Fruit fly (Drosophila melanogaster): ENCODE results near the gene RasGAP1.

Gene RasGAP1

DNA sequence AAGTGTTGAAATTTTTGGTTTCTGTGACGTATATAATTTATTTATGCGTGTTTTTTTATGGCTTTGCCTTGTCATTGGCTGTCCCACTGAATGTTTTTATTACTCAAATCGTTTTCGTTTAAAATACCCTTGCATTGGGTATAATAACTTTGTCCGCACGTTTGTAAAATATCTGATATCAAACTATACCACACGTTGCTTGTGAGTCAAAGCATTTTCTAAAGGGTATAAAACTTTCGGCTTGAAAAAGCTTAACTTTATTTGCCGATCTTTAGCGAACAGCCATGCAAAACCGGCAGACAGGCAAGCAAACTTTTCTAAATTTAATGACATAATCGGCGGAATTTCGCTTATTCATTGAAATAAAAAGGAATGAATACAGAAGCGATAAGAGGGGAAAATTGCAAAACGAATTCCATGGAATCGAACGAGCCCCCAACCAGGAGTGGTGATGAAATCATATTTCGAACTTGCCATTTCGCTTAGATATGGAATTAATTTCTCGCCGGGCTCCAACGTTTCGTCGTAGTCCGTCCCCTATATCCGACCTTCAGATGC, 7.6 kb downstream of the RasGAP1 start (continued):
- TF ChIP-seq CG18599 (GFP tag; optimal IDR thresholded peaks at IDR 0.05) = peak; percentile 47
- peak; percentile 27 for TF ChIP-seq phol (tag; optimal IDR thresholded peaks at IDR 0.05)
- no peak for TF ChIP-seq E2f2 (GFP tag; IDR thresholded peaks at IDR 0.05)
- no peak for TF ChIP-seq CG32767 (GFP tag; IDR thresholded peaks at IDR 0.05)
- TF ChIP-seq CG14965 (GFP tag; optimal IDR thresholded peaks at IDR 0.05; ENCODE audit: borderline replicate concordance) = no peak
- TF ChIP-seq CHES-1-like (GFP tag; optimal IDR thresholded peaks at IDR 0.05) = peak; percentile 59
- no peak for TF ChIP-seq mld (GFP tag; IDR thresholded peaks at IDR 0.05; ENCODE audit: partially characterized antibody)
- TF ChIP-seq bigmax (GFP tag; optimal IDR thresholded peaks at IDR 0.05) = no peak
- peak; percentile 36 for TF ChIP-seq Oli (tag; optimal IDR thresholded peaks at IDR 0.05)
- no peak for TF ChIP-seq Trl (optimal IDR thresholded peaks at IDR 0.05)
- no peak for TF ChIP-seq Trl (GFP tag; optimal IDR thresholded peaks at IDR 0.05)
- peak; percentile 63; the same call in 1 of the 2 replicates for TF ChIP-seq CG11696 (GFP tag; IDR thresholded peaks at IDR 0.05)
- no peak for TF ChIP-seq ATbp (GFP tag; optimal IDR thresholded peaks at IDR 0.05)
- TF ChIP-seq Drgx (GFP tag; IDR thresholded peaks at IDR 0.05) = no peak
- TF ChIP-seq Side (GFP tag; optimal IDR thresholded peaks at IDR 0.05) = no peak
- no peak for TF ChIP-seq CG3065 (GFP tag; optimal IDR thresholded peaks at IDR 0.05)
- peak; percentile 30 for TF ChIP-seq Sox100B (GFP tag; optimal IDR thresholded peaks at IDR 0.05)
- TF ChIP-seq CG9876 (GFP tag; optimal IDR thresholded peaks at IDR 0.05) = no peak
- no peak for TF ChIP-seq lola (GFP tag; optimal IDR thresholded peaks at IDR 0.05)
- no peak for TF ChIP-seq Camta (GFP tag; optimal IDR thresholded peaks at IDR 0.05)
- no peak for TF ChIP-seq Vsx1 (GFP tag; optimal IDR thresholded peaks at IDR 0.05)
- peak; percentile 13 for TF ChIP-seq CG15011 (GFP tag; optimal IDR thresholded peaks at IDR 0.05)
- TF ChIP-seq da (GFP tag; optimal IDR thresholded peaks at IDR 0.05) = no peak
- peak; percentile 58 for TF ChIP-seq ind (GFP tag; optimal IDR thresholded peaks at IDR 0.05)
- TF ChIP-seq CG34376 (GFP tag; optimal IDR thresholded peaks at IDR 0.05) = no peak
- TF ChIP-seq CG8281 (tag; optimal IDR thresholded peaks at IDR 0.05) = no peak
- peak; percentile 84 for TF ChIP-seq Rfx (GFP tag; IDR thresholded peaks at IDR 0.05)
- no peak for TF ChIP-seq crp (GFP tag; optimal IDR thresholded peaks at IDR 0.05)
- peak; percentile 53; the same call in 1 of the 2 replicates for TF ChIP-seq CG7372 (GFP tag; IDR thresholded peaks at IDR 0.05)
- peak; percentile 66 for TF ChIP-seq vvl (GFP tag; IDR thresholded peaks at IDR 0.05)
- TF ChIP-seq nmo (GFP tag; optimal IDR thresholded peaks at IDR 0.05) = peak; percentile 23

DNA sequence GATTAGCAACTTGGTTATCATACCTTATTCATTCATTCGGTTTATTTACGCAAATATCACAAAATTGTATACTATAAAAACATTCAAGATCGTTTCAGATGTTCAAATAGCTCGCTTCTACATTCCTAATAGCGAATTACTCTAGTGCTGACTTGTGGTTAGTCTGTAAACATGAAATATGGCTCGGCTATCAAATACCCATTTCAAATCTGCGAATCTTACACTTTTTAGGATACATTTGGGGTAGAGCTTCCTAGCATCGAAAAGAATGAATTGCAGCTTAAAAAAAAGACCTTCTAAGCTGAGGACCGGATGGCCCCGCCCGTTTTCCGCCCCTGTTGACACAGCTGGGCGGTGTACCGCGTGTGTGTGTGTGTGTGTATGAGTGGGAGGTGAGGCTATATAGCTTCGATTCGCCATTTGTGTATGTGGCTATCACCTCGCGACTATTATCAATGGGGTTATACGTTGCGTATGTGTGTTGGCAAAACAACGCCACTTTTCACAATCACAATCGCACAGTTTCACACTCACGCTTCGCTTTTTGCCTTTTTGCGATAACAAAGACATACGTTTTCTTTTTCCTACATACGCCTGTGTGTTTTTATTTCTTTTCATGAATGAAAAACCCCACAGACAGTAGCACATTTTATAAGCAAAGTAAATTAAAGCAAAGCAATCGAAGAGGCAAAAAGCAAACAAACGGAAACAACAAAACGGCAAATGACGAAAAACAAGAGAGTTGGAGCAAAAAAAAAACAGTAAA, 8.3 kb downstream of the RasGAP1 start:
- TF ChIP-seq gce (GFP tag; IDR thresholded peaks at IDR 0.05) = no peak
- TF ChIP-seq CG6854 (GFP tag; optimal IDR thresholded peaks at IDR 0.05) = peak; percentile 21
- no peak for TF ChIP-seq Tbp (GFP tag; optimal IDR thresholded peaks at IDR 0.05)
- TF ChIP-seq CG18476 (GFP tag; optimal IDR thresholded peaks at IDR 0.05) = no peak
- no peak for TF ChIP-seq CG17802 (tag; optimal IDR thresholded peaks at IDR 0.05)
- TF ChIP-seq Hmr (GFP tag; optimal IDR thresholded peaks at IDR 0.05) = peak; percentile 25
- TF ChIP-seq CG12219 (GFP tag; optimal IDR thresholded peaks at IDR 0.05) = no peak
- TF ChIP-seq slbo (GFP tag; IDR thresholded peaks at IDR 0.05) = no peak
- no peak for TF ChIP-seq Nf-YB (GFP tag; optimal IDR thresholded peaks at IDR 0.05)
- no peak for TF ChIP-seq jing (GFP tag; optimal IDR thresholded peaks at IDR 0.05)
- no peak for TF ChIP-seq NC2α (GFP tag; optimal IDR thresholded peaks at IDR 0.05)
- TF ChIP-seq unpg (GFP tag; optimal IDR thresholded peaks at IDR 0.05) = no peak
- no peak for TF ChIP-seq Hand (GFP tag; optimal IDR thresholded peaks at IDR 0.05)
- TF ChIP-seq Nf-YC (tag; optimal IDR thresholded peaks at IDR 0.05) = no peak
- no peak for TF ChIP-seq BEAF-32 (GFP tag; optimal IDR thresholded peaks at IDR 0.05)
- TF ChIP-seq H2.0 (GFP tag; IDR thresholded peaks at IDR 0.05) = no peak
- no peak for TF ChIP-seq NfI (GFP tag; optimal IDR thresholded peaks at IDR 0.05)
- peak; percentile 11 for TF ChIP-seq CG10543 (GFP tag; optimal IDR thresholded peaks at IDR 0.05)
- no peak for TF ChIP-seq ewg (GFP tag; optimal IDR thresholded peaks at IDR 0.05)

All from whole organism, embryonic.